Worm (Caenorhabditis elegans) whole organism, L3 larva: ENCODE data around the gene cng-1.

ENCODE experiments used
- ama-1 ChIP-seq: fragments of 150-350 bp; optimal IDR thresholded peaks from 2 replicates; lab custom pipeline; 2018
- ceh-16 ChIP-seq: sonication (generic microtip); optimal IDR thresholded peaks from 2 replicates; lab custom pipeline; 2017; ENCODE audit warnings: missing biosample characterization, missing genetic modification characterization
- elt-3 ChIP-seq, 3 experiments: fragments of 150-350 bp in 1 of 3; sonication (generic microtip) in 2 of 3; optimal IDR thresholded peaks; 2 replicates in 2 of 3; 4 replicates in 1 of 3; lab custom pipeline; 2014 to 2017; ENCODE audit warnings: missing biosample characterization in 3 of 3, missing genetic modification characterization in 3 of 3
- jun-1 ChIP-seq: fragments of 150-350 bp; optimal IDR thresholded peaks from 2 replicates; lab custom pipeline; 2014; ENCODE audit warnings: missing biosample characterization, missing genetic modification reagents, missing genetic modification characterization
- mdl-1 ChIP-seq: fragments of 150-350 bp; optimal IDR thresholded peaks from 2 replicates; lab custom pipeline; 2014; ENCODE audit warnings: missing biosample characterization, missing genetic modification characterization
- nhr-11 ChIP-seq: fragments of 150-350 bp; optimal IDR thresholded peaks from 2 replicates; lab custom pipeline; 2014; ENCODE audit warnings: missing biosample characterization, missing genetic modification characterization
- nhr-12 ChIP-seq: fragments of 150-350 bp; optimal IDR thresholded peaks from 2 replicates; lab custom pipeline; 2014; ENCODE audit warnings: missing biosample characterization, missing genetic modification characterization
- nhr-77 ChIP-seq: fragments of 150-350 bp; optimal IDR thresholded peaks from 2 replicates; lab custom pipeline; 2014; ENCODE audit warnings: missing biosample characterization, missing genetic modification characterization
- pha-4 ChIP-seq: fragments of 150-350 bp; optimal IDR thresholded peaks from 2 replicates; lab custom pipeline; 2014; ENCODE audit warnings: missing biosample characterization, missing genetic modification reagents, missing genetic modification characterization

- TF ChIP-seq nhr-77 (no peak), jun-1 (tag; lab: Kevin White, UChicago) (no peak), mdl-1 (tag; lab: Kevin White, UChicago) (no peak), nhr-12 (tag; lab: Kevin White, UChicago) (no peak), ceh-16 (tag; lab: Kevin White, UChicago) (no peak), ama-1 (lab: Kevin White, UChicago) (no peak), pha-4 (tag; lab: Kevin White, UChicago) (no peak), elt-3 (tag; optimal IDR thresholded peaks at IDR 0.05; lab: Kevin White, UChicago) (no peak), nhr-11 (tag; lab: Kevin White, UChicago) (no peak)
Measured at ce11 chrV:15069435-15069985, 38.2 kb upstream of the cng-1 start.
